Worm (Caenorhabditis elegans) whole organism, L2 larva: ENCODE data around the gene Y17G9A.2.

Experiments used
- R02D3.7 ChIP-seq: fragments of 150-350 bp; optimal IDR thresholded peaks from 2 replicates; lab custom pipeline; 2014; ENCODE audit warnings: missing biosample characterization, missing genetic modification characterization
- Y55F3AM.14 ChIP-seq: fragments of 200-800 bp; sonication (Bioruptor generic); optimal IDR thresholded peaks from 2 replicates; lab custom pipeline; 2018; ENCODE audit warnings: mild to moderate bottlenecking, missing genetic modification characterization, missing compliant biosample characterization
- ZK546.5 ChIP-seq: sonication (generic microtip); optimal IDR thresholded peaks from 2 replicates; lab custom pipeline; 2017; ENCODE audit warnings: missing biosample characterization, missing genetic modification characterization
- alr-1 ChIP-seq: fragments of 150-350 bp; optimal IDR thresholded peaks from 2 replicates; lab custom pipeline; 2014; ENCODE audit warnings: missing biosample characterization, missing genetic modification characterization
- aly-2 ChIP-seq: fragments of 150-350 bp; optimal IDR thresholded peaks from 2 replicates; lab custom pipeline; 2014; ENCODE audit warnings: missing biosample characterization, missing genetic modification characterization
- ama-1 ChIP-seq: fragments of 150-350 bp; optimal IDR thresholded peaks from 2 replicates; lab custom pipeline; 2018; ENCODE audit warnings: inconsistent platforms
- ceh-16 ChIP-seq: fragments of 150-350 bp; optimal IDR thresholded peaks from 2 replicates; lab custom pipeline; 2014; ENCODE audit warnings: missing biosample characterization, missing genetic modification characterization
- ceh-82 ChIP-seq: fragments of 150-350 bp; optimal IDR thresholded peaks from 2 replicates; lab custom pipeline; 2014; ENCODE audit warnings: missing biosample characterization, missing genetic modification characterization
- crh-2 ChIP-seq: sonication (generic microtip); optimal IDR thresholded peaks from 2 replicates; lab custom pipeline; 2017; ENCODE audit warnings: missing biosample characterization, missing genetic modification characterization
- dmd-4 ChIP-seq: sonication (generic microtip); optimal IDR thresholded peaks from 2 replicates; lab custom pipeline; 2017; ENCODE audit warnings: missing biosample characterization, missing genetic modification characterization
- elt-1 ChIP-seq: fragments of 150-350 bp; optimal IDR thresholded peaks from 2 replicates; lab custom pipeline; 2014; ENCODE audit warnings: missing biosample characterization, missing genetic modification characterization
- elt-3 ChIP-seq: sonication (generic microtip); optimal IDR thresholded peaks from 2 replicates; lab custom pipeline; 2017; ENCODE audit warnings: missing biosample characterization, missing genetic modification characterization
- fos-1 ChIP-seq: fragments of 150-350 bp; optimal IDR thresholded peaks from 2 replicates; lab custom pipeline; 2014; ENCODE audit warnings: missing biosample characterization, missing genetic modification characterization
- gmeb-1 ChIP-seq: fragments of 150-350 bp; optimal IDR thresholded peaks from 2 replicates; lab custom pipeline; 2014; ENCODE audit warnings: missing biosample characterization, missing genetic modification characterization
- lin-11 ChIP-seq: fragments of 150-350 bp; sonication (generic microtip); optimal IDR thresholded peaks from 2 replicates; lab custom pipeline; 2014; ENCODE audit warnings: missing biosample characterization, missing genetic modification characterization, inconsistent platforms, mixed read lengths
- lin-39 ChIP-seq: fragments of 150-350 bp; optimal IDR thresholded peaks from 2 replicates; lab custom pipeline; 2014; ENCODE audit warnings: missing biosample characterization, missing genetic modification reagents, missing genetic modification characterization
- lsy-2 ChIP-seq, 2 experiments: fragments of 150-350 bp in 1 of 2; sonication (generic microtip) in 1 of 2; optimal IDR thresholded peaks; 2 replicates each; lab custom pipeline; 2014 to 2017; ENCODE audit warnings: missing biosample characterization in 2 of 2, missing genetic modification characterization in 2 of 2
- mab-5 ChIP-seq: fragments of 150-350 bp; optimal IDR thresholded peaks from 2 replicates; lab custom pipeline; 2014; ENCODE audit warnings: missing biosample characterization, missing genetic modification characterization
- mbf-1 ChIP-seq: sonication (generic microtip); optimal IDR thresholded peaks from 2 replicates; lab custom pipeline; 2017; ENCODE audit warnings: missing biosample characterization, missing genetic modification characterization
- nhr-12 ChIP-seq: fragments of 150-350 bp; optimal IDR thresholded peaks from 2 replicates; lab custom pipeline; 2014; ENCODE audit warnings: missing biosample characterization, missing genetic modification characterization
- nhr-129 ChIP-seq: fragments of 150-350 bp; optimal IDR thresholded peaks from 2 replicates; lab custom pipeline; 2014; ENCODE audit warnings: missing biosample characterization, missing genetic modification characterization
- nhr-21 ChIP-seq: fragments of 150-350 bp; optimal IDR thresholded peaks from 2 replicates; lab custom pipeline; 2014; ENCODE audit warnings: missing biosample characterization, missing genetic modification characterization
- nhr-23 ChIP-seq: fragments of 150-350 bp; optimal IDR thresholded peaks from 2 replicates; lab custom pipeline; 2014; ENCODE audit warnings: missing biosample characterization, missing genetic modification reagents, missing genetic modification characterization
- nhr-237 ChIP-seq: fragments of 150-350 bp; optimal IDR thresholded peaks from 2 replicates; lab custom pipeline; 2014; ENCODE audit warnings: missing biosample characterization, missing genetic modification characterization
- nhr-25 ChIP-seq: fragments of 150-350 bp; sonication (generic microtip); optimal IDR thresholded peaks from 3 replicates; lab custom pipeline; 2014; ENCODE audit warnings: missing biosample characterization, missing genetic modification characterization
- nhr-77 ChIP-seq: fragments of 150-350 bp; optimal IDR thresholded peaks from 2 replicates; lab custom pipeline; 2014; ENCODE audit warnings: missing biosample characterization, missing genetic modification characterization
- peb-1 ChIP-seq: fragments of 150-350 bp; optimal IDR thresholded peaks from 2 replicates; lab custom pipeline; 2014; ENCODE audit warnings: missing biosample characterization, missing genetic modification characterization
- skn-1 ChIP-seq: sonication (generic microtip); optimal IDR thresholded peaks from 2 replicates; lab custom pipeline; 2017; ENCODE audit warnings: missing biosample characterization, missing genetic modification characterization
- sma-3 ChIP-seq: sonication (generic microtip); optimal IDR thresholded peaks from 2 replicates; lab custom pipeline; 2016; ENCODE audit warnings: missing genetic modification reagents, missing genetic modification characterization, missing compliant biosample characterization
- sma-9 ChIP-seq, 2 experiments: fragments of 150-350 bp in 1 of 2; sonication (generic microtip) in 1 of 2; optimal IDR thresholded peaks; 2 replicates each; lab custom pipeline; 2014 to 2016; ENCODE audit warnings: missing genetic modification characterization in 2 of 2, mild to moderate bottlenecking in 1 of 2, missing biosample characterization in 1 of 2, missing compliant biosample characterization in 1 of 2, missing genetic modification reagents in 1 of 2, moderate library complexity in 1 of 2
- snpc-4 ChIP-seq: fragments of 150-350 bp; optimal IDR thresholded peaks from 2 replicates; lab custom pipeline; 2014; ENCODE audit warnings: missing biosample characterization, missing genetic modification characterization
- unc-39 ChIP-seq: fragments of 150-350 bp; optimal IDR thresholded peaks from 2 replicates; lab custom pipeline; 2014; ENCODE audit warnings: missing biosample characterization, missing genetic modification characterization
- unc-62 ChIP-seq: fragments of 150-350 bp; optimal IDR thresholded peaks from 2 replicates; lab custom pipeline; 2014; ENCODE audit warnings: missing biosample characterization, missing genetic modification reagents, missing genetic modification characterization
- zag-1 ChIP-seq: fragments of 150-350 bp; optimal IDR thresholded peaks from 2 replicates; lab custom pipeline; 2014; ENCODE audit warnings: missing biosample characterization, missing genetic modification characterization
- ztf-1 ChIP-seq: fragments of 200-800 bp; sonication (Bioruptor generic); conservative IDR thresholded peaks from 2 replicates; pipeline ENCODE4 v1.3.6; 2022; ENCODE audit warnings: missing genetic modification characterization, missing compliant biosample characterization
- ztf-11 ChIP-seq: sonication (generic microtip); optimal IDR thresholded peaks from 2 replicates; lab custom pipeline; 2017; ENCODE audit warnings: missing biosample characterization, missing genetic modification characterization

Gene Y17G9A.2

ce11 chrIV:4810377-4810984 is 45.6 kb downstream of the Y17G9A.2 start, which contains the start of gene eif-1.A (continued):
- no peak for TF ChIP-seq zag-1
- peak; percentile 11 for TF ChIP-seq sma-9 (GFP tag; optimal IDR thresholded peaks at IDR 0.05; lab: Kevin White, UChicago)
- TF ChIP-seq sma-9 (tag; optimal IDR thresholded peaks at IDR 0.05; lab: Kevin White, UChicago): no peak
- no peak for TF ChIP-seq dmd-4 (tag; lab: Kevin White, UChicago)
- TF ChIP-seq mbf-1 (tag; lab: Kevin White, UChicago): no peak
- peak; percentile 41 for TF ChIP-seq nhr-129 (tag; lab: Kevin White, UChicago)
- TF ChIP-seq nhr-77: no peak
- no peak for TF ChIP-seq ama-1 (lab: Kevin White, UChicago)
- TF ChIP-seq snpc-4 (tag; lab: Kevin White, UChicago): peak; percentile 33
- TF ChIP-seq unc-62 (GFP tag; lab: Kevin White, UChicago): no peak
- no peak for TF ChIP-seq Y55F3AM.14
- no peak for TF ChIP-seq alr-1 (tag; lab: Kevin White, UChicago)
- peak; percentile 44 for TF ChIP-seq sma-3 (GFP tag; lab: Kevin White, UChicago)
- TF ChIP-seq lin-39 (tag; lab: Kevin White, UChicago): no peak
- peak in 1 of 2 experiments; percentile 80 for TF ChIP-seq lsy-2 (tag; optimal IDR thresholded peaks at IDR 0.05; lab: Kevin White, UChicago)
- TF ChIP-seq nhr-25 (tag; lab: Kevin White, UChicago): peak; percentile 3
- no peak for TF ChIP-seq aly-2 (tag; lab: Kevin White, UChicago)
- TF ChIP-seq peb-1 (tag; lab: Kevin White, UChicago): no peak
- no peak for TF ChIP-seq ztf-1
- peak; percentile 31 for TF ChIP-seq crh-2 (tag; lab: Kevin White, UChicago)
- peak; percentile 16 for TF ChIP-seq ceh-16 (tag; lab: Kevin White, UChicago)
- TF ChIP-seq elt-1 (tag; lab: Kevin White, UChicago): no peak
- TF ChIP-seq ZK546.5 (tag; lab: Kevin White, UChicago): no peak

DNA sequence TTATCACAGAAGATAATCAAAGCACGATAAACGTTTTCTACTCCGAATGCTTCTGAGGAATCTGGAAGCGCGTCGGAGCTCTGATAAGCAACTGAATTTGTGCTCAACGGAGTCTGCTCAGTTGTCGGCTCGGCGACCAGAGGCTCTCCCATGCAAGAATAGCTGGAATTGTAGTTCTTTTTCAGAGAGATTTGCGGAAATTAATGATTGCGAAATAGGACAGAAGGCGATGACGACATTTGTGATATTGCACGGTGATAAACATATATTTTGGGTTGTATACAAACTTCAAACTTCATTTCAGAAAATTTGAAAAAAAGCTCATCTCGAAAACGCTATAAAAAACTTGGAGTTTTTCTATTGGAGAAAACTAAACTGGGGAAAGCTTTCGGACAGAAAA is 46.3 kb downstream of the Y17G9A.2 start, which contains the start of gene H06H21.37:
TSS of gene H06H21.37 (minus strand) at position 162 of the 400 bp plus-strand sequence.
- TF ChIP-seq unc-39 (tag; lab: Kevin White, UChicago) (no peak), ceh-82 (tag; lab: Kevin White, UChicago) (no peak), ceh-16 (tag; lab: Kevin White, UChicago) (no peak), nhr-237 (no peak), R02D3.7 (tag; lab: Kevin White, UChicago) (no peak), mbf-1 (tag; lab: Kevin White, UChicago) (no peak), alr-1 (tag; lab: Kevin White, UChicago) (no peak), elt-1 (tag; lab: Kevin White, UChicago) (no peak), sma-3 (GFP tag; lab: Kevin White, UChicago) (no peak), ztf-11 (tag; lab: Kevin White, UChicago) (no peak), snpc-4 (tag; lab: Kevin White, UChicago) (no peak), skn-1 (no peak), sma-9 (GFP tag; optimal IDR thresholded peaks at IDR 0.05; lab: Kevin White, UChicago) (no peak), sma-9 (tag; optimal IDR thresholded peaks at IDR 0.05; lab: Kevin White, UChicago) (no peak), fos-1 (tag; lab: Kevin White, UChicago) (no peak), nhr-23 (tag; lab: Kevin White, UChicago) (no peak), ama-1 (lab: Kevin White, UChicago) (no peak)

- TF ChIP-seq elt-3 (tag; lab: Kevin White, UChicago): no peak
Observed at ce11 chrIV:4809397-4809796, 46.7 kb downstream of the Y17G9A.2 start, which contains the start of gene ubxn-6. Gene ubxn-6 (minus strand): TSS chrIV:4809497.

DNA sequence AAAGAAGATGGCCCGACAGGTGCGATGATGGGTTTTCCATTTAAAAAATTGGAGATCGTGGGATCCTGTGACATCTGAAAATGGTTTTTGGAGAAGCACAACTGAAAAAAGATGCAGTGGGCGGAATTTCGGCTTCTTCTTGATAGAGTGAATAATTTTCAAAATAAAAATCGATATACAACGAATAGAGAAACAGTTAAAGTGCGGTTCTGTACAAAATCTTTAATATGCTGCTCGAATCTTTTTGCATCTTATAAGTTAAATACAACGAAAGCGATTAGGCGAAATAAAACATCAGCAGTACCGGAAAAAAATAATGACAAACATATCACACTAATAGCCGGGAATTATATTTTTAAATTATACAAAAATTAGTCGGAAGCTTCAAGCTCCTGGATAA is 48.9 kb downstream of the Y17G9A.2 start, which contains the start of gene H06H21.11:
TSS of gene H06H21.11 (minus strand) at position 101 of the 400 bp plus-strand sequence.
- TF ChIP-seq mab-5 (tag; lab: Kevin White, UChicago) (no peak), Y55F3AM.14 (no peak), nhr-21 (tag; lab: Kevin White, UChicago) (no peak), elt-3 (tag; lab: Kevin White, UChicago) (no peak), lin-11 (no peak), aly-2 (tag; lab: Kevin White, UChicago) (no peak), gmeb-1 (tag; lab: Kevin White, UChicago) (no peak), peb-1 (tag; lab: Kevin White, UChicago) (no peak), ZK546.5 (tag; lab: Kevin White, UChicago) (no peak), alr-1 (tag; lab: Kevin White, UChicago) (no peak), nhr-12 (tag; lab: Kevin White, UChicago) (no peak), ceh-16 (tag; lab: Kevin White, UChicago) (no peak), lin-39 (tag; lab: Kevin White, UChicago) (no peak), sma-3 (GFP tag; lab: Kevin White, UChicago) (no peak), ztf-1 (no peak), snpc-4 (tag; lab: Kevin White, UChicago) (no peak), R02D3.7 (tag; lab: Kevin White, UChicago) (no peak), dmd-4 (tag; lab: Kevin White, UChicago) (no peak), nhr-237 (no peak)
